Fruit fly (Drosophila melanogaster): Measurements from ENCODE around the gene epsilonCOP.

- TF ChIP-seq CTCF (optimal IDR thresholded peaks at IDR 0.05): no peak
- no peak for TF ChIP-seq CG8478 (optimal IDR thresholded peaks at IDR 0.05)
Measured at dm6 chr2L:6476753-6477152, 12.1 kb upstream of the epsilonCOP start, which contains the start of gene CG9536.

Data from S2 (cell line).